Fruit fly (Drosophila melanogaster) S2 (cell line): ENCODE measurements around the gene GatA.

ENCODE experiments used
- CG8478 ChIP-seq: fragments of >200 bp; optimal IDR thresholded peaks from 2 replicates; lab custom pipeline; 2018
- CTCF ChIP-seq, 2 experiments: fragments of >200 bp; optimal IDR thresholded peaks; 2 replicates each; lab custom pipeline; 2018

Gene GatA

DNA sequence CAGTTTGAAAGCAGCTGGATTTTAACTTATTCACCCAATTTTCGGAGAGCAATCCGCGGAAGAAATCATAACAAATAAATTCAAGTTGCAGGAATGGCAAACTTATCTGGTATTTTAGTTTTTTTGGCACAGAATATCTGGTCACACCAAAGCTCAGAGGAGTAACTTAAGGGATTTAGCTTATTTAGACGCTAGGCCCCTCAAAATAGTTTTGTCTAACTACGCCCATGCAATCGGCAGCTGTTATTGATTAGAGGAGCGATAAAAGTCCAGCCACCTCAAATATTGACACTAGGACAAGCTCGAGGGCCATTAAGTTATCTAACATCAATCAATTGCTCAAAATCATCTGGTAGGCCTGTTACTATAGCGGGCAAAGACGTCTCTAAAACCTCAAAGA is at the start of gene GatA, which contains the start of gene P5cr:
GatA (minus strand) TSS at position 100 of the 400 bp plus-strand sequence.
P5cr (plus strand) TSS at position 174 of the 400 bp plus-strand sequence.
- no peak for TF ChIP-seq CG8478 (lab: Kevin White, UChicago)
- TF ChIP-seq CTCF (optimal IDR thresholded peaks at IDR 0.05; lab: Kevin White, UChicago) = no peak

DNA sequence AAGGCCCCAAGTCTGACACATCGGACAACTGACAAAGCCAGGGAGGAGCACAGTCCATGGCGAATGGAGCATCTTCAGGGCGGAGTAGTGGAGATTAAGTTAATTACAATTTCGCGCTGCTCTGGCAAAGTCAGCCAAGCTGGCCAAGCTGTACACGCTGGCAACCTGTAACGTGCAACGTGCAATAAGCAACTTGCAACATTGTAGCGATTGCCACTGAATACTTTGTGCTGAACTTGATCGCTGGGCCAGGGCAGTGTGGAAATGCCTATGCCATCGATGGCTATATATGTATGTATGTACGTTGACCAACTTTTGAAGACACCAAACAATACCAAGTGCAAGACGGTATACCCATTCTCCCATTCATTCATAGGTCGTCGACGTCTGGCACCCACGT is 49.2 kb upstream of the GatA start:
- TF ChIP-seq CTCF (optimal IDR thresholded peaks at IDR 0.05; lab: Kevin White, UChicago) = no peak
- TF ChIP-seq CG8478 (lab: Kevin White, UChicago) = no peak

DNA sequence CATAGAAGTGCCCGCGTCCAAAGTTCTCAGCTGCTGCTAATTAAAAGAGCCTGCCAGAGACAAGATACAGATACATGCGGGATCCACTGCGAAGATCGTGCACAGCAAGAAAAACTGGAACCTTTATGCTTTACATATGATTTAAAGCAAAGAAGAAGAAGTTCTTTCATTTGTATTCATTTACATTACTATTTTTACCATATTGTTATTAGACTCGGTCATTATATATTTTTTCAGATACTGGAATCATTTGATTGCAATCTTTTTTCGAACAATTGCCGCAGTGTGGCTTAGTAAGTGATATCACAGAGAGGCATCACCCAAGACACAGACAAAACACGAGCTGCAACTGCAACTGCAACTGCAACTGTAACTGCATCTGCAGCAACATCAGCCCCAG is 46.5 kb upstream of the GatA start:
- TF ChIP-seq CTCF (optimal IDR thresholded peaks at IDR 0.05; lab: Kevin White, UChicago) = no peak
- TF ChIP-seq CG8478 (lab: Kevin White, UChicago) = no peak

DNA sequence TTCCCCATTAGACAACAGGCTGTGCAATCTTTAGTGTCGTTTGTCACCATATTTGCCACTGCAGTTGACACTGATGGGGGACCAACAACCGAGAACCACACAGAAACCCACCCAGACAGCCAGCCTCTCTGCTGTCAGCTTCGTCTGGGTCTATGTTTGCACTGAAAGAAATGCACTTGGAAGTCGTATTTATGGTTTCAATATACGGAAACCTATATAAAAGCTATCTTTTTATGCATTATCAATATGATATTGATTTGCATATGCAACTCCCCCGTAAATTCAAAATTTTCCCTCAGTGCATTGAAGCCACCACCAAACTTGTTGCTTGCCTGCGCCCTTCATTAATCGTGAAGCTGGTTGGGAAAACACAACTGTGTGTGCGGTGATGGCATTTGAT is 45.5 kb upstream of the GatA start:
- no peak for TF ChIP-seq CG8478 (lab: Kevin White, UChicago)
- no peak for TF ChIP-seq CTCF (optimal IDR thresholded peaks at IDR 0.05; lab: Kevin White, UChicago)

DNA sequence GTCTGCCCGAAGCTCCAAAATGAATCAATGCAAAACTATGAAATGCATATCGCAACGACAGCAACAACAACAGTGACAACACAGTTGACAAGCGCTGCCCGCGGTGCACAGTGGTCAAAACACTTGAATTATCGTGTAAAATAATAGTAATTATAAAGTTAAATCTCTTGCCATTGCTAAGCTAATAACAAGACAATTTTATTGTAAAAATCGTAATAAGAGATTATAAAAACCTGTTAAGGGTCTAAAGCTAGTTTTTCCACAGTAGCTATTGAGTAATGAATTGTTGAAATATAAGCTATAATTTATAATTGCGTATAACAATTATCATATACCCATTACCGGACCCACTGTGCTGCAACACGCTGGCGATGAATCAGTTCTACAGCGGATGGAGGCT is 44.3 kb upstream of the GatA start:
- no peak for TF ChIP-seq CTCF (optimal IDR thresholded peaks at IDR 0.05; lab: Kevin White, UChicago)

DNA sequence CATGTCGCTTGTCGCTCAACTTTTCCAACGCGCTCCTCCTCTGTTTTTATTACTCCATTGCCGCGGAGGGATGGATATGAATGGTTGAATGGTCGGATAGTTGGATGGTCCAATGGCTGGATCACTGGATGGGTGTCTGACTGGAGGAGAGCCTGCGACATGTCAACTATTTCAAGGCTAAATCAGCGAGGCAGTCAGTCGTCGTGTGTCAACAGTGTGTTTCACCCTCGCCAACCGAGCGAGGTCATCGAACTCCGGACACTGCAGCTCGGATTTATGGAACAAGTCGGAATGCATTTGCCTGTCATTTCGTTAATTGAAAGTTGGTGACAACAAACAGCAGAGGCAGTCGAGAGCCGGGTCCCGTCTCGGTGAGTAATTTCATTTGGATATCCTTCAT is 43.3 kb upstream of the GatA start:
- TF ChIP-seq CG8478 (lab: Kevin White, UChicago) = no peak

DNA sequence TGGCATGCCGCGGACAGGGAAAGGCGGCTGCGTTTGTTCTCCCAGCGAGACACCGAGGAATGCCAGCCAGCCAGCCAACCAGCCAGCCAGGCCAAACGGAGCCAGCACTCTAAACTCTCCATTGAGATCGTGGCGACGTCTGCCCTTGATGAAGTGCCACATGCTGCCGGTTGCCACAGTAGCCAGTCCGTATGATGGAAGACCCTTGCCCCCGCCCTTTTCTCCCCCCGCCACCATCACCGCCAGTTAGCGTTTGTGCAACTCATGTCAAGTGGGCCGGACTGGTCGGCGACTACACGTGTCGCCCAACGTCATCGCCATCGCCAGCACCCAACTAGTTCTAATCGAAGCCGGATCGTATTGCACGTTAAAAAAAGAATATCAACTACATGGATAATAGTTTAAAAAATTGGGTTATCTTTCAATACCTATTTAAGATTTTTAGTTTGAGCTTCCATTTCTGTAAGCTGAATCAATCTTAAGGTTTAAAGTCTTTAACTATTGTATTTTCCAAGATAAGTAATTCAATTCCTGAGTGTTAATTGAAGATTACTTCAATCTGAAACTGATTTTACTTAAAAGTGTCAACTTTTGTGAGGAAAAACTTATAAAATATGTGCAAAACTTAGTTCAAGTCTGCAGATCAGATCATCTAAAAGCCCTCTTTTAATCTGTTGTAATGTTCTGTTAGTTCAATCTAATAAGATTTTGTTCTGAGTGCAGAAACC is 41.7 kb upstream of the GatA start:
- TF ChIP-seq CTCF (optimal IDR thresholded peaks at IDR 0.05; lab: Kevin White, UChicago) (no peak), CG8478 (lab: Kevin White, UChicago) (no peak)

DNA sequence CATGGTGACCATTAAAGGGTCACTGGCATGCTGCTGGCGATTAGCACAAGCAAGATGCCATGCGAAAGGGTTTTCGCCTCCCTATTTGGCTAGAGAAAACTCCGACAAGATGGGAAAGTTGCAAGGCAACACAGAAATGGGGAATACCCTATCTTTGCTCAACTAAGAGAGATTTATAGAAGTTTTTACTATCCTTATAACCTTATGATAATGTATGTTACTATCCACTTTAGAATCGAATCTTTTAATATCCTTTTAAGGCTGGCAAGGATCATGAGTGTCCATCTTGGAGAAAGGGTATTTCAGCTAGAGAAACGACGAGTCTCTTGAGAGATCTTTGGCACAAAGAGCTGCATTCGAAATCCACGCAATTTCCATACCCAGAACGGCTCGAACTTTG is 41.1 kb upstream of the GatA start:
- TF ChIP-seq CTCF (optimal IDR thresholded peaks at IDR 0.05; lab: Kevin White, UChicago) = no peak
- no peak for TF ChIP-seq CG8478 (lab: Kevin White, UChicago)

DNA sequence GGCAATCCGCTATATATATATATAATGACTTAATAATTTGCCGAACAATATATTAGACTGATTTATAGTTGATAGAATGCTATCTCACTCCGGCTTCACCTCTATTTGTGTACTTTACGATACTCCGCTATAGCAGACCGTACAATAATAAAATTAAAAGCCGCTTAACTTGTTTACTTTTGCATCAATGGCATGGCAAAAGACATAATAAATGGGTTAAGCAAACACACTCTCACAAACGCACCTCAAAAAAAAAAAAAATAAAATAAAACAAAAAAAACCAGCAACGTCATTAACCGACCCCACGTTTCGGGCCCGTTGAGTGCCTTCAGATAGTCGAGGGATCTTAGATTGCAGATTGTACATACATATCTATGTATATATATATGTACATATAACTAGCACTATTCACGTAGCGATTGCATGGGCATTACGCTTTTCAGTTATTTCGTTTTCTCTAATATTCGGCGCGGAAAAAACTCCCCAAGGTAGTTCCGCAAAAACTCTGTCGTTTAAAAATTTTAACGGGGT is 39.3 kb upstream of the GatA start:
- TF ChIP-seq CTCF (optimal IDR thresholded peaks at IDR 0.05; lab: Kevin White, UChicago) (no peak), CG8478 (lab: Kevin White, UChicago) (no peak)

DNA sequence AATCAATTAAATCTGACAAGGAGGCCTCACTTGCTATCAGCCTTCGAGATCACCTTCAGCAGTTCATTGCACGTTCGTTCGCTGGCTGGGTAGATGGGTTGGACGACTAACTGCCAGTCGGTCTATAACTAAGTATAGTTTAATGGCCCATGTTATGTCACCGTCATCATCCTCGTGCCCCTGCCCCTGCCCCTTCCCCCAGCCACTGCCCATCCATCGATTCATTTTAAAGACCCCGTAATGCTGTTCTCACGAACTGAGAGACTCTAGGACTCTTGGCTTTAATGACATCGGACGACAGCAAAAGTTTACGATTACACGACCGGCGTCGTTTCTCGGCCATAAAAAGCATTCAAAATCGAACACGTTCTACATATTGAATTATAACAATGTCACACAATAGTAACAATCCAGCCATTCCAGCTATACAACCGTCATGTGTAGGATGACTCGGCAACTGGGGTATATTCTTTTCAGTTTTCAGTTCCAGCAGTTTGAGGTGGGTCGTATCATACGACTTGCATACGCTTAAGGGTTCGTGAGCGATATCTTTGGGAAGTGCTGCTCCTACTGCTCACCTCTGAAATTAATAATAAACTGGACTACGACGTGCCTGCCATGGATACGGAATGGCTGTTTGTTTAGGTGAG is 38.4 kb upstream of the GatA start:
- no peak for TF ChIP-seq CG8478 (lab: Kevin White, UChicago)
- no peak for TF ChIP-seq CTCF (optimal IDR thresholded peaks at IDR 0.05; lab: Kevin White, UChicago)

DNA sequence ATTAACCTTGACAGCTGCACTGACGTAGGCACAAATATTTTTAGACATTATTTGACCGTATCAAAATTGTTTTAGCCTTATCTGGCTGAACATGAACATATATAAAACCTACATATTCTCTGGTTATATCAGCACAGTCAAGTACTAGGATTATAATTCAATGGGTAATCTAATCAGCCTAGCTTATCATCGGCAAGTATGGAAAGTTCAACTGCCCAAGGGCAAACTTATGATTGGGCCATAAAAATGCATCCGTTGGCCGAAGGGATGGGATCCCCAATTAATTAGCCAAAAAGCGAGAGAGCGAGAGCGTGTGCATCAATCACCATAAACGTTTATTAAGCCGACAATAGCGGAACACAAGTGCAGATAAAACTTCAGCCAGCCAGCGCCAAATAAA is 36.8 kb upstream of the GatA start:
- no peak for TF ChIP-seq CG8478 (lab: Kevin White, UChicago)
- no peak for TF ChIP-seq CTCF (optimal IDR thresholded peaks at IDR 0.05; lab: Kevin White, UChicago)

DNA sequence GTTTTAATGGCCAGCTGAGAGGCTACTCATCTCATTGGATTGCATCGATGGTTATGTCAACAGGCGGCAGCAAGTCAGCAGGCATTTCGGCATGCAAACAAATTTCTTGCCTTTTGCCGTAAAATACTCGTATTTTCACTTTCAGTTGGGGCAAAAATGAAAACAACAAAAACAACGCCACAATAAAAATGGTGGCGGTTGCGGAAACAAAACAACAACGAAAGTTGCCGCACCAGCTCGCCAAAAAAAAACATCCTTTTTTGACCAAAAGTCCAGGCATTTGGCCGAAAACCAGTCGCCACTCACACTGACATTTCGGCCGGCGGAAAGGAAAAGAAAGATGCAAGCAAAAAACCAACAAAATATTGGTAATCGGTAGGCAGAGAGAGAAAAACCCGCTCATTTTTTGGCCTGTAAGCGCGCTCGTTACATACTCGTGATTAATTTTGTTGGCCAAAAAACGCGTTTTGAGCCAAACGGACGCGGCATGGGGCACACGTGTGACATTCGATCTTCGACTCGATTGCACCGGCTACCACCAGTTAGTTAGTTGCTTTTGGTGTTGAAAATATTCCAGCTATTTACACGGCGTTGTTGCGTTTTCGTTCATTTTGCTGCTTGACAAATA is 35.5 kb upstream of the GatA start:
- TF ChIP-seq CG8478 (lab: Kevin White, UChicago) (no peak), CTCF (optimal IDR thresholded peaks at IDR 0.05; lab: Kevin White, UChicago) (no peak)

DNA sequence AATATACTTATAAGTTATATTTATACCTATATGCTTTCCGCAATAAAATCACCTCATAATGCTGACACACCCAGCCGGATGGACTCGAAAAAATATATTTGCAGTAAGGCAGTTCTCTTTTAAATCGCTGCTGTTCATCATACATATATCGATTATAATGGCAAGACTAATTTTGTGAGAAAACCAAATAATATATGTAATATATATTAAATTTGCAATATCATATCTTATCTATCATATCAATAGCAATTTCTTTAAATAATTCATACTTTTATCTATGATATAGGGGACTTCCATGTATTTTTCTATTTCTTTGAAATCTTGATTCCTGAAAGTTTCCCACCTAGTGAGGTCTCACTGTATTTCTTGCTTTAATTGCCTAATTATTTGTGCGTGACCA is 33.9 kb upstream of the GatA start:
- TF ChIP-seq CG8478 (lab: Kevin White, UChicago) = no peak
- no peak for TF ChIP-seq CTCF (optimal IDR thresholded peaks at IDR 0.05; lab: Kevin White, UChicago)

DNA sequence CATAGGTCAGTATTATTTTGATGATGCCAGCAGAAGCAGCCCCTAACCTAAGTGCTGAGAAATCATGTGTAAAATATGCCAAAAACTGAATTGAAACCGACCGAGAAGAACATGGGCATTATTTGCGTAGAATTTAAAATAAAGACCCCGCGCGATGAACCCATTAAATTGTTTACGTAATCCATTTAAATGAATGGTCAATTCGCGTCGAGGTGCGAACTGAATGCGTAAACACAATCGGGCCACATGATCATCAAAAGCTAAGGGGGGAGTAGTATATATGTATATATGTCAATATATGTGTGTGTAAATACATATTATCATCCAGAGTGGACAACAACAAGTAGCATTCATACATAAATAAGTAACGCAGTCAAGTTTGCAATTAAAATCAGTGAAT is 31.5 kb upstream of the GatA start:
- TF ChIP-seq CG8478 (lab: Kevin White, UChicago) = no peak
- no peak for TF ChIP-seq CTCF (optimal IDR thresholded peaks at IDR 0.05; lab: Kevin White, UChicago)

DNA sequence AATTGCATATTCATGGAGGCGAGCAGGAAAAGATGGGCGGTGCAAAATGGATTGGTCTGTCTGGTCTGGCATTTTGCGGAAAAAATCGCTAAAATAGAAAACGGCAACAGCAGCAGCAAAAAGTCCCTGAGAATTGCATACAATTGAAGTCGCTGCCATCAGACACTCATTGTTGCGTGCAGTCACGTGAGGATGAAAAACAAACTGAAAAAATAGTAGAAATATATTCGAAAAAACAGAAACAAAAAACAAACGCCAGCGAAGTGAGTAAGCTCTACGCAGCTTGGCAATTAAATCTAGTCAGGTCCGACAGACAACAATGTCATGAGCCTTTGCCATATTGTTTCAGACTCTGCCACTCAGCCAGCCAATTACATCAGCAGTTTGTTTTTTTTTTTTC is 30.6 kb upstream of the GatA start:
- TF ChIP-seq CG8478 (lab: Kevin White, UChicago) = no peak
- no peak for TF ChIP-seq CTCF (optimal IDR thresholded peaks at IDR 0.05; lab: Kevin White, UChicago)
